Fruit fly (Drosophila melanogaster): ENCODE data around the gene CG11977.

CG11977 gene

dm6 chr3R:8992928-8993579, 4.4 kb upstream of the CG11977 start, which contains the start of gene CG11975 (continued):
- TF ChIP-seq nerfin-2 (GFP tag; IDR thresholded peaks at IDR 0.05; ENCODE audit: partially characterized antibody) (no peak), CG14710 (tag; optimal IDR thresholded peaks at IDR 0.05) (peak; percentile 81), CrebB (tag; optimal IDR thresholded peaks at IDR 0.05) (no peak), zf30C (GFP tag; optimal IDR thresholded peaks at IDR 0.05) (no peak), sisA (GFP tag; IDR thresholded peaks at IDR 0.05) (peak; percentile 63), CG13123 (GFP tag; optimal IDR thresholded peaks at IDR 0.05) (peak; percentile 36), CG16813 (GFP tag; IDR thresholded peaks at IDR 0.05; ENCODE audit: partially characterized antibody) (peak; percentile 64), rib (GFP tag; IDR thresholded peaks at IDR 0.05) (no peak), Myb (GFP tag; optimal IDR thresholded peaks at IDR 0.05) (peak; percentile 74), Hmr (GFP tag; optimal IDR thresholded peaks at IDR 0.05) (peak; percentile 80), Trl (optimal IDR thresholded peaks at IDR 0.05) (no peak), Trl (GFP tag; optimal IDR thresholded peaks at IDR 0.05) (peak; percentile 92), pb (GFP tag; optimal IDR thresholded peaks at IDR 0.05) (peak; percentile 64), ftz-f1 (GFP tag; optimal IDR thresholded peaks at IDR 0.05) (peak; percentile 58), Ptx1 (GFP tag; IDR thresholded peaks at IDR 0.05) (peak; percentile 58), fru (optimal IDR thresholded peaks at IDR 0.05) (no peak), psq (GFP tag; optimal IDR thresholded peaks at IDR 0.05) (peak; percentile 35), Sry-δ (GFP tag; optimal IDR thresholded peaks at IDR 0.05) (peak; percentile 96), CG14860 (GFP tag; IDR thresholded peaks at IDR 0.05; ENCODE audit: partially characterized antibody) (peak; percentile 43; the same call in 1 of the 3 replicates), CG10462 (GFP tag; optimal IDR thresholded peaks at IDR 0.05) (peak; percentile 47), CG5180 (GFP tag; optimal IDR thresholded peaks at IDR 0.05) (no peak), CG7928 (GFP tag; optimal IDR thresholded peaks at IDR 0.05) (no peak), CG31365 (tag; optimal IDR thresholded peaks at IDR 0.05) (no peak), CG6689 (GFP tag; IDR thresholded peaks at IDR 0.05) (0 out of 2 replicates have a peak, but pooled peaks have one; percentile 47), hbn (GFP tag; IDR thresholded peaks at IDR 0.05; ENCODE audit: partially characterized antibody) (peak; percentile 52; the same call in 1 of the 2 replicates), CG34376 (GFP tag; optimal IDR thresholded peaks at IDR 0.05) (peak; percentile 79), ara (GFP tag; IDR thresholded peaks at IDR 0.05) (no peak), odd (GFP tag; optimal IDR thresholded peaks at IDR 0.05) (no peak), peb (GFP tag; IDR thresholded peaks at IDR 0.05) (0 out of 2 replicates have a peak, but pooled peaks have one; percentile 21), ttk (GFP tag; IDR thresholded peaks at IDR 0.05) (0 out of 2 replicates have a peak, but pooled peaks have one; percentile 9), CG2678 (tag; optimal IDR thresholded peaks at IDR 0.05) (no peak), CG17186 (GFP tag; optimal IDR thresholded peaks at IDR 0.05) (no peak), slou (GFP tag; optimal IDR thresholded peaks at IDR 0.05) (peak; percentile 70), gt (GFP tag; IDR thresholded peaks at IDR 0.05) (no peak), Oaz (GFP tag; IDR thresholded peaks at IDR 0.05) (no peak), CG8478 (optimal IDR thresholded peaks at IDR 0.05) (no peak), cwo (GFP tag; optimal IDR thresholded peaks at IDR 0.05) (peak; percentile 60), row (GFP tag; IDR thresholded peaks at IDR 0.05) (peak; percentile 87), Sox100B (GFP tag; optimal IDR thresholded peaks at IDR 0.05) (no peak), ci (GFP tag; IDR thresholded peaks at IDR 0.05) (peak; percentile 29; the same call in 1 of the 3 replicates), CG10959 (GFP tag; IDR thresholded peaks at IDR 0.05) (0 out of 2 replicates have a peak, but pooled peaks have one; percentile 21), CG6272 (GFP tag; IDR thresholded peaks at IDR 0.05) (peak; percentile 54), Lpt (GFP tag; optimal IDR thresholded peaks at IDR 0.05) (no peak), Asciz (GFP tag; optimal IDR thresholded peaks at IDR 0.05) (no peak), CG15601 (tag; optimal IDR thresholded peaks at IDR 0.05) (peak; percentile 60), her (GFP tag; optimal IDR thresholded peaks at IDR 0.05) (peak; percentile 82), slp2 (GFP tag; optimal IDR thresholded peaks at IDR 0.05) (peak; percentile 78), CG3407 (GFP tag; optimal IDR thresholded peaks at IDR 0.05) (no peak), Bgb (GFP tag; IDR thresholded peaks at IDR 0.05; ENCODE audit: partially characterized antibody) (peak; percentile 66), CG2875 (GFP tag; optimal IDR thresholded peaks at IDR 0.05) (no peak), cg (GFP tag; optimal IDR thresholded peaks at IDR 0.05) (no peak)
